Worm (Caenorhabditis elegans) whole organism, L4 larva: ENCODE measurements around the gene dgn-2.

ENCODE experiments used
- F10B5.3 ChIP-seq: sonication (generic microtip); optimal IDR thresholded peaks from 2 replicates; lab custom pipeline; 2016; ENCODE audit warnings: mild to moderate bottlenecking, missing genetic modification characterization, missing compliant biosample characterization
- R02D3.7 ChIP-seq: fragments of 150-350 bp; sonication (generic microtip); optimal IDR thresholded peaks from 3 replicates; lab custom pipeline; 2014; ENCODE audit warnings: missing biosample characterization, missing genetic modification characterization
- Y48G9A.11 ChIP-seq: fragments of 200-800 bp; sonication (Bioruptor generic); IDR thresholded peaks from 2 replicates; pipeline ENCODE4 v1.3.6; 2022; ENCODE audit warnings: missing genetic modification reagents, missing genetic modification characterization, missing compliant biosample characterization
- Y75B8A.6 ChIP-seq: fragments of 200-800 bp; sonication (Bioruptor generic); IDR thresholded peaks from 2 replicates; pipeline ENCODE4 v1.3.6; 2022; ENCODE audit warnings: missing genetic modification reagents, missing genetic modification characterization, missing compliant biosample characterization
- ZK337.2 ChIP-seq: fragments of 200-800 bp; sonication (Bioruptor generic); IDR thresholded peaks from 2 replicates; pipeline ENCODE4 v1.3.6; 2022; ENCODE audit warnings: missing genetic modification reagents, missing genetic modification characterization, missing compliant biosample characterization
- aha-1 ChIP-seq: fragments of 150-350 bp; peaks from one replicate; lab custom pipeline; 2014; ENCODE audit warnings: missing biosample characterization, missing genetic modification characterization
- ama-1 ChIP-seq: fragments of 150-350 bp; optimal IDR thresholded peaks from 2 replicates; lab custom pipeline; 2014; ENCODE audit warnings: inconsistent platforms, mixed read lengths
- attf-4 ChIP-seq: sonication (generic microtip); optimal IDR thresholded peaks from 3 replicates; lab custom pipeline; 2017; ENCODE audit warnings: missing biosample characterization, missing genetic modification characterization
- ceh-20 ChIP-seq: fragments of 200-800 bp; sonication (Bioruptor generic); IDR thresholded peaks from 2 replicates; pipeline ENCODE4 v1.3.6; 2022; ENCODE audit warnings: missing genetic modification reagents, missing genetic modification characterization, missing compliant biosample characterization
- ceh-28 ChIP-seq: fragments of 150-350 bp; optimal IDR thresholded peaks from 2 replicates; lab custom pipeline; 2014; ENCODE audit warnings: missing biosample characterization, missing genetic modification reagents, missing genetic modification characterization
- ceh-82 ChIP-seq: sonication (generic microtip); optimal IDR thresholded peaks from 2 replicates; lab custom pipeline; 2017; ENCODE audit warnings: missing biosample characterization, missing genetic modification characterization
- ctbp-1 ChIP-seq: fragments of 200-800 bp; sonication (Bioruptor generic); IDR thresholded peaks from 2 replicates; pipeline ENCODE4 v1.3.6; 2022; ENCODE audit warnings: missing genetic modification reagents, missing genetic modification characterization, missing compliant biosample characterization
- daf-16 ChIP-seq, 3 experiments: sonication (generic microtip); optimal IDR thresholded peaks; 2 replicates each; lab custom pipeline; 2016 to 2017; ENCODE audit warnings: missing genetic modification characterization in 3 of 3, missing genetic modification reagents in 3 of 3, mild to moderate bottlenecking in 2 of 3, missing compliant biosample characterization in 2 of 3, missing biosample characterization in 1 of 3, moderate library complexity in 1 of 3
- daf-19 ChIP-seq: fragments of 200-800 bp; sonication (Bioruptor generic); conservative IDR thresholded peaks from 2 replicates; pipeline ENCODE4 v1.3.6; 2022; ENCODE audit warnings: missing genetic modification characterization, missing compliant biosample characterization
- daf-8 ChIP-seq: fragments of 200-800 bp; sonication (Bioruptor generic); IDR thresholded peaks from 2 replicates; pipeline ENCODE4 v1.3.6; 2022; ENCODE audit warnings: missing genetic modification characterization, missing compliant biosample characterization
- dmd-6 ChIP-seq: fragments of 200-800 bp; sonication (Bioruptor generic); IDR thresholded peaks from 2 replicates; pipeline ENCODE4 v1.3.6; 2022; ENCODE audit warnings: missing genetic modification reagents, missing genetic modification characterization, missing compliant biosample characterization
- dmd-8 ChIP-seq: fragments of 200-800 bp; sonication (Bioruptor generic); IDR thresholded peaks from 2 replicates; pipeline ENCODE4 v1.3.6; 2022; ENCODE audit warnings: missing genetic modification characterization, missing compliant biosample characterization
- dpl-1 ChIP-seq: fragments of 150-350 bp; optimal IDR thresholded peaks from 2 replicates; lab custom pipeline; 2014; ENCODE audit warnings: missing biosample characterization, missing genetic modification reagents, missing genetic modification characterization
- duxl-1 ChIP-seq: sonication (generic microtip); optimal IDR thresholded peaks from 2 replicates; lab custom pipeline; 2016; ENCODE audit warnings: mild to moderate bottlenecking, missing genetic modification characterization, moderate library complexity, missing compliant biosample characterization; ENCODE audit not compliant: poor library complexity
- fkh-10 ChIP-seq: fragments of 150-350 bp; optimal IDR thresholded peaks from 2 replicates; lab custom pipeline; 2014; ENCODE audit warnings: missing biosample characterization, missing genetic modification reagents, missing genetic modification characterization
- fos-1 ChIP-seq: fragments of 150-350 bp; optimal IDR thresholded peaks from 2 replicates; lab custom pipeline; 2014; ENCODE audit warnings: missing biosample characterization, missing genetic modification characterization
- gei-8 ChIP-seq: fragments of 200-800 bp; sonication (Bioruptor generic); optimal IDR thresholded peaks from 2 replicates; lab custom pipeline; 2018; ENCODE audit warnings: mild to moderate bottlenecking, missing genetic modification characterization, missing compliant biosample characterization
- hlh-11 ChIP-seq: fragments of 200-800 bp; sonication (Bioruptor generic); optimal IDR thresholded peaks from 2 replicates; lab custom pipeline; 2018; ENCODE audit warnings: mild to moderate bottlenecking, missing genetic modification characterization, missing compliant biosample characterization
- jun-1 ChIP-seq: fragments of 150-350 bp; optimal IDR thresholded peaks from 2 replicates; lab custom pipeline; 2014; ENCODE audit warnings: missing biosample characterization, missing genetic modification reagents, missing genetic modification characterization
- lim-7 ChIP-seq: fragments of 200-800 bp; sonication (Bioruptor generic); IDR thresholded peaks from 2 replicates; pipeline ENCODE4 v1.3.6; 2022; ENCODE audit warnings: missing genetic modification characterization, missing compliant biosample characterization
- lin-1 ChIP-seq: fragments of 200-800 bp; sonication (Bioruptor generic); IDR thresholded peaks from 2 replicates; pipeline ENCODE4 v1.3.6; 2022; ENCODE audit warnings: missing genetic modification reagents, missing genetic modification characterization, missing compliant biosample characterization
- lin-15B ChIP-seq: fragments of 150-350 bp; sonication (generic microtip); optimal IDR thresholded peaks from 3 replicates; lab custom pipeline; 2014; ENCODE audit warnings: missing biosample characterization, missing genetic modification characterization
- lin-38 ChIP-seq: fragments of 200-800 bp; sonication (Bioruptor generic); IDR thresholded peaks from 2 replicates; pipeline ENCODE4 v1.3.6; 2022; ENCODE audit warnings: missing genetic modification reagents, missing genetic modification characterization, missing compliant biosample characterization
- lin-39 ChIP-seq: fragments of 150-350 bp; optimal IDR thresholded peaks from 2 replicates; lab custom pipeline; 2014; ENCODE audit warnings: missing biosample characterization, missing genetic modification reagents, missing genetic modification characterization
- madf-5 ChIP-seq, 2 experiments: fragments of 200-800 bp; sonication (Bioruptor generic); IDR thresholded peaks; 2 replicates each; pipeline ENCODE4 v1.3.6; 2022; ENCODE audit warnings: missing compliant biosample characterization in 2 of 2, missing genetic modification characterization in 2 of 2
- mdl-1 ChIP-seq, 2 experiments: fragments of 150-350 bp in 1 of 2; sonication (generic microtip) in 1 of 2; optimal IDR thresholded peaks; 2 replicates each; lab custom pipeline; 2014 to 2017; ENCODE audit warnings: missing biosample characterization in 2 of 2, missing genetic modification characterization in 2 of 2
- mdt-29 ChIP-seq: fragments of 200-800 bp; sonication (Bioruptor generic); IDR thresholded peaks from 2 replicates; pipeline ENCODE4 v1.3.6; 2022; ENCODE audit warnings: missing genetic modification reagents, missing genetic modification characterization, missing compliant biosample characterization
- mes-2 ChIP-seq: sonication (generic microtip); optimal IDR thresholded peaks from 2 replicates; lab custom pipeline; 2016; ENCODE audit warnings: missing genotype, mild to moderate bottlenecking, missing genetic modification characterization, missing compliant biosample characterization; ENCODE audit not compliant: poor library complexity, severe bottlenecking
- mxl-2 ChIP-seq: fragments of 200-800 bp; sonication (Bioruptor generic); conservative IDR thresholded peaks from 2 replicates; pipeline ENCODE4 v1.3.6; 2022; ENCODE audit warnings: missing genetic modification reagents, missing genetic modification characterization, missing compliant biosample characterization
- nhr-48 ChIP-seq: sonication (generic microtip); optimal IDR thresholded peaks from 2 replicates; lab custom pipeline; 2016; ENCODE audit warnings: mild to moderate bottlenecking, missing genetic modification characterization, missing compliant biosample characterization
- pha-4 ChIP-seq, 2 experiments: fragments of 150-350 bp in 1 of 2; fragments of 200-800 bp in 1 of 2; sonication (Bioruptor generic) in 1 of 2; IDR thresholded peaks in 1 of 2; optimal IDR thresholded peaks in 1 of 2; 2 replicates each; pipeline versions ENCODE4 v1.3.6 to Lab custom; 2014 to 2022; ENCODE audit warnings: missing genetic modification characterization in 2 of 2, missing genetic modification reagents in 2 of 2, missing biosample characterization in 1 of 2, missing compliant biosample characterization in 1 of 2
- php-3 ChIP-seq: fragments of 200-800 bp; sonication (Bioruptor generic); IDR thresholded peaks from 2 replicates; pipeline ENCODE4 v1.3.6; 2022; ENCODE audit warnings: missing genetic modification reagents, missing genetic modification characterization, missing compliant biosample characterization
- pqm-1 ChIP-seq: sonication (generic microtip); optimal IDR thresholded peaks from 2 replicates; lab custom pipeline; 2017; ENCODE audit warnings: missing biosample characterization, missing genetic modification characterization
- rbr-2 ChIP-seq: sonication (generic microtip); optimal IDR thresholded peaks from 2 replicates; lab custom pipeline; 2016; ENCODE audit warnings: missing genotype, missing genetic modification characterization, missing compliant biosample characterization
- set-16 ChIP-seq: fragments of 200-800 bp; sonication (Bioruptor generic); IDR thresholded peaks from 2 replicates; pipeline ENCODE4 v1.3.6; 2022; ENCODE audit warnings: missing genetic modification reagents, missing genetic modification characterization, missing compliant biosample characterization
- snpc-4 ChIP-seq: fragments of 150-350 bp; optimal IDR thresholded peaks from 2 replicates; lab custom pipeline; 2014; ENCODE audit warnings: missing biosample characterization, missing genetic modification characterization
- tra-1 ChIP-seq: fragments of 200-800 bp; sonication (Bioruptor generic); IDR thresholded peaks from 2 replicates; pipeline ENCODE4 v1.3.6; 2022; ENCODE audit warnings: missing genetic modification reagents, missing genetic modification characterization, missing compliant biosample characterization
- unc-130 ChIP-seq: sonication (generic microtip); optimal IDR thresholded peaks from 2 replicates; lab custom pipeline; 2016; ENCODE audit warnings: missing genetic modification reagents, missing genetic modification characterization, missing compliant biosample characterization
- vab-7 ChIP-seq: fragments of 200-800 bp; sonication (Bioruptor generic); IDR thresholded peaks from 2 replicates; pipeline ENCODE4 v1.3.6; 2022; ENCODE audit warnings: missing genetic modification reagents, missing genetic modification characterization, missing compliant biosample characterization
- zfp-3 ChIP-seq: fragments of 200-800 bp; sonication (Bioruptor generic); conservative IDR thresholded peaks from 2 replicates; pipeline ENCODE4 v1.3.6; 2022; ENCODE audit warnings: missing genetic modification reagents, missing genetic modification characterization, missing compliant biosample characterization
- zip-11 ChIP-seq: fragments of 200-800 bp; sonication (Bioruptor generic); IDR thresholded peaks from 2 replicates; pipeline ENCODE4 v1.3.6; 2022; ENCODE audit warnings: missing genetic modification characterization, missing compliant biosample characterization
- zip-2 ChIP-seq: fragments of 150-350 bp; optimal IDR thresholded peaks from 2 replicates; lab custom pipeline; 2014; ENCODE audit warnings: missing biosample characterization, missing genetic modification characterization

dgn-2 gene

ce11 chrX:1360631-1361030 lies 6.7 kb downstream of the dgn-2 start, which contains the start of gene F56C3.4:
TSS of gene F56C3.4 (minus strand) at chrX:1360731.
- TF ChIP-seq aha-1 (tag; lab: Kevin White, UChicago) (peak; percentile 89), lin-1 (GFP tag; lab: Robert Waterston, UW) (no peak), set-16 (GFP tag; lab: Robert Waterston, UW) (no peak), dmd-6 (GFP tag; lab: Robert Waterston, UW) (no peak)

ce11 chrX:1358295-1358694 lies 9.0 kb downstream of the dgn-2 start, which contains the start of gene F56C3.3:
TSS of gene F56C3.3 (minus strand) at chrX:1358395.
- no peak for TF ChIP-seq fkh-10 (GFP tag; lab: Kevin White, UChicago)
- TF ChIP-seq ZK337.2 (GFP tag; lab: Robert Waterston, UW): no peak
- no peak for TF ChIP-seq lin-15B (tag; lab: Kevin White, UChicago)
- no peak for TF ChIP-seq mdt-29
- no peak for TF ChIP-seq hlh-11 (tag; lab: Kevin White, UChicago)
- no peak for TF ChIP-seq duxl-1 (tag; lab: Kevin White, UChicago)
- no peak for TF ChIP-seq lim-7 (GFP tag; lab: Robert Waterston, UW)
- TF ChIP-seq pqm-1 (tag; lab: Kevin White, UChicago): no peak
- TF ChIP-seq ceh-82: no peak
- TF ChIP-seq zip-11 (GFP tag; lab: Robert Waterston, UW): no peak
- no peak for TF ChIP-seq lin-38 (GFP tag; lab: Robert Waterston, UW)
- TF ChIP-seq php-3: no peak
- TF ChIP-seq ceh-20 (GFP tag; lab: Robert Waterston, UW): no peak
- no peak for TF ChIP-seq dpl-1
- TF ChIP-seq ceh-28 (tag; lab: Kevin White, UChicago): no peak
- TF ChIP-seq, all 104 proteins: peak for 0

- peak; percentile 63 for TF ChIP-seq snpc-4 (tag; lab: Kevin White, UChicago)
- TF ChIP-seq zip-2: peak; percentile 95
- peak; percentile 88 for TF ChIP-seq lin-39 (tag; lab: Kevin White, UChicago)
- peak; percentile 100 for TF ChIP-seq aha-1 (tag; lab: Kevin White, UChicago)
- TF ChIP-seq mes-2 (tag; lab: Kevin White, UChicago): peak; percentile 97
- TF ChIP-seq ama-1 (lab: Kevin White, UChicago): no peak
- peak; percentile 98 for TF ChIP-seq rbr-2 (tag; lab: Kevin White, UChicago)
- TF ChIP-seq daf-16 (GFP tag; optimal IDR thresholded peaks at IDR 0.05; lab: Kevin White, UChicago): peak; percentile 95 to 97
- peak; percentile 94 for TF ChIP-seq daf-16 (tag; optimal IDR thresholded peaks at IDR 0.05; lab: Kevin White, UChicago)
- no peak for TF ChIP-seq unc-130 (GFP tag; lab: Kevin White, UChicago)
- 0 out of 2 replicates have a peak, but pooled peaks have one; percentile 62 for TF ChIP-seq dmd-8 (GFP tag; lab: Robert Waterston, UW)
- peak; percentile 76 for TF ChIP-seq mdt-29
- peak; percentile 55 for TF ChIP-seq attf-4 (tag; lab: Kevin White, UChicago)
- peak; percentile 84 for TF ChIP-seq pha-4 (GFP tag; IDR thresholded peaks at IDR 0.05; lab: Robert Waterston, UW)
- TF ChIP-seq pha-4 (tag; optimal IDR thresholded peaks at IDR 0.05; lab: Kevin White, UChicago): peak; percentile 95
- TF ChIP-seq daf-8 (GFP tag; lab: Robert Waterston, UW): peak; percentile 77; the same call in 1 of the 2 replicates
- TF ChIP-seq nhr-48 (tag; lab: Kevin White, UChicago): peak; percentile 94
- TF ChIP-seq daf-19 (GFP tag; lab: Robert Waterston, UW): peak; percentile 87
- peak; percentile 87 to 91 for TF ChIP-seq mdl-1 (tag; optimal IDR thresholded peaks at IDR 0.05; lab: Kevin White, UChicago)
- peak; percentile 93 for TF ChIP-seq ctbp-1 (GFP tag; lab: Robert Waterston, UW)
- peak in 1 of 2 experiments; percentile 66; a peak in 1 of 4 replicates for TF ChIP-seq madf-5 (GFP tag; IDR thresholded peaks at IDR 0.05; lab: Robert Waterston, UW)
- TF ChIP-seq tra-1 (GFP tag; lab: Robert Waterston, UW): peak; percentile 87
- peak; percentile 69; the same call in 1 of the 2 replicates for TF ChIP-seq Y48G9A.11 (GFP tag; lab: Robert Waterston, UW)
- TF ChIP-seq zfp-3: peak; percentile 91
- TF ChIP-seq F10B5.3: peak; percentile 96
- peak; percentile 98 for TF ChIP-seq jun-1
- TF ChIP-seq vab-7 (GFP tag; lab: Robert Waterston, UW): peak; percentile 78
- 0 out of 2 replicates have a peak, but pooled peaks have one; percentile 61 for TF ChIP-seq Y75B8A.6 (GFP tag; lab: Robert Waterston, UW)
- TF ChIP-seq gei-8: no peak
- peak; percentile 85 for TF ChIP-seq fos-1 (tag; lab: Kevin White, UChicago)
- peak; percentile 63; the same call in 1 of the 2 replicates for TF ChIP-seq mxl-2 (GFP tag; lab: Robert Waterston, UW)
- peak; percentile 9 for TF ChIP-seq R02D3.7 (tag; lab: Kevin White, UChicago)
These were observed 22.5 kb downstream of the dgn-2 start for ce11 chrX:1344818-1345217.
